Fruit fly (Drosophila melanogaster): ENCODE measurements around the gene cas.

The cas gene

DNA sequence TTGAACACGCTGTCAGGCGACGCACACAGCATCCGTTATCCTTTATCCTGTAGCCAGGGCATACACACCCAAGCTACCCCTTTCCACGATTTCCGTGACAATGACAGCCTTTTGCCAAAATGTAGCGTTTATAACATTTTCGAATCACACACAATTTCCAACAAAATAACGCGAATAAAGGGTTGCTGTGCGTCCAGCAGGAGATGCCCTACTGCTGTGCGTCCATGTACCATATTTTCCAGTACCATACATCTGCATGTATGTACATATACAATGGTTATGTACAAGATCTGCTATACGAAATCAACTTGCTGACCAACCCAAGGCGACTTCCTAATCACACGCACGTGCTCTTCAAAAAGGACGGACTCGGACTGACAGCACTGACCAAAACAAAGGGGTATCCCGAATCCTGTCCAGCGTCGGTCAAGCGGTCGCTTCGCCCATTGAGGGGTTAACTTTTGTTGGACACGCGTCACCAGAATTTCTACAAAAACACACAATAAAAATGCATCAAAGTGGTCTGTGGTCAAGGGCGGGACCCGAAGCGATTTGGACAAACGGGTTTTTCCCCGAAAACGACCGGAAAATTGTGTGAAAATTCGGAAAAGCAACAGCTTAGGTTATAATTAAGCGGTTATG is 11.2 kb upstream of the cas start:
- TF ChIP-seq CG16815 (GFP tag; optimal IDR thresholded peaks at IDR 0.05) (no peak), Aef1 (GFP tag; IDR thresholded peaks at IDR 0.05) (no peak), gsb-n (tag; optimal IDR thresholded peaks at IDR 0.05) (peak; percentile 41), Hey (tag; optimal IDR thresholded peaks at IDR 0.05) (peak; percentile 54), CG32772 (GFP tag; IDR thresholded peaks at IDR 0.05) (no peak), tll (GFP tag; optimal IDR thresholded peaks at IDR 0.05) (peak in 1 of 2 experiments; percentile 95), CG16779 (GFP tag; IDR thresholded peaks at IDR 0.05) (no peak), Oaz (GFP tag; IDR thresholded peaks at IDR 0.05) (0 out of 2 replicates have a peak, but pooled peaks have one; percentile 7), Mrtf (GFP tag; IDR thresholded peaks at IDR 0.05) (no peak), D (optimal IDR thresholded peaks at IDR 0.05) (peak; percentile 75), D (GFP tag; optimal IDR thresholded peaks at IDR 0.05) (no peak), Ets65A (GFP tag) (peak; percentile 78), CG14667 (GFP tag; IDR thresholded peaks at IDR 0.05) (no peak), tgo (GFP tag; IDR thresholded peaks at IDR 0.05) (no peak), sug (tag; optimal IDR thresholded peaks at IDR 0.05) (no peak), CG17568 (GFP tag; optimal IDR thresholded peaks at IDR 0.05) (no peak), CG6254 (GFP tag; optimal IDR thresholded peaks at IDR 0.05) (no peak), twi (tag; optimal IDR thresholded peaks at IDR 0.05) (peak; percentile 58), Kr (GFP tag; optimal IDR thresholded peaks at IDR 0.05) (peak; percentile 67)

DNA sequence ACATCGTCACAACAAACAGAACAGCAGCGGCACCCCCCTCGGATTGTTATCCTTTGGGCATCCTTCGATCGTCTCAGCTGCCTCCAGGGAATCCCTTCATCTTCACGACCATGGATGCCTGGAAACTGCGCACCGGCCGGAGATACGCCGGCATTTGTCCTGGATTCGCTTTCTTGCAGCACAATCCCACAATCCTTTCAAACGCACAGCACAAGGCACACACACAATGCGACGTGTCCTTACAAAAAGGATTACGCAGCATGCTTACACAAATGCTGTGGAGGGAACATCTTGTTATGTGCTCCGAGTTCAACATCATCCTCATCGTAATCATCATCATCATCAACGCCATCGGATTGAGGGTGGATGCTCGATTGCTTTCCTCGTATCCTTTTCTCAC is 6.5 kb upstream of the cas start:
- TF ChIP-seq pros (GFP tag; optimal IDR thresholded peaks at IDR 0.05): peak; percentile 57
- no peak for TF ChIP-seq Kr (GFP tag; optimal IDR thresholded peaks at IDR 0.05)
- no peak for TF ChIP-seq Fer3 (tag; optimal IDR thresholded peaks at IDR 0.05)
- TF ChIP-seq ewg (GFP tag; optimal IDR thresholded peaks at IDR 0.05): no peak
- no peak for TF ChIP-seq Poxn (GFP tag; IDR thresholded peaks at IDR 0.05)
- peak; percentile 50 for TF ChIP-seq oc (tag; optimal IDR thresholded peaks at IDR 0.05)
- no peak for TF ChIP-seq Dad (GFP tag; optimal IDR thresholded peaks at IDR 0.05)

DNA sequence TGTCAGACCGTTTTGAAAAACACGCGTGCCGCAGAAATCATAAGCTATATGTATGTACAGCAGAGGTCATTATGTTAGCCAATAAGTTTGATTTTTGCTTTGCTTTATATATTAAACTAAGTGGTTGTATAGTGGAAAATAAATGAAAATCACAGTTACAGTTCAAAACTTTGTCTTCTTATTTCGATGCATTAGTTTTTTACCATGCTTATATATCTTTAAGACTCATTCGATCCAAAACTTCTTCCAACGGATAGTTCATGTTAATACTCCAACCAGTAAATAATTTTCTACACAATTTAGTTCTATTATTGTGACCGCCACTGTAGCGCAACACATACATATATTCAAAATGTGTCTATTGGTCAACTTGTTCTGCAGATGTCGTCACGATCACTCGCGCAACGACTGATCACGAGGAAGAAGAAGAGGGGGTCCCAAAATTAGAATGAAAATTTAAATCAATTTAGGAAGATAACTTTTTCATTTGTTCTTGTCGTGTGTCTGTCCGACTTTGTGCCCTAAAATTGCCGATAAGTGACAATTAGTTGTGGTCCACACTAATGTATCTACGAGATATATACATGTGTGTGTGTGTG is 11.0 kb downstream of the cas start:
- TF ChIP-seq CG6854 (GFP tag; optimal IDR thresholded peaks at IDR 0.05) (no peak), Hand (GFP tag; optimal IDR thresholded peaks at IDR 0.05) (peak; percentile 37), CG18764 (GFP tag; optimal IDR thresholded peaks at IDR 0.05) (no peak), jing (GFP tag; optimal IDR thresholded peaks at IDR 0.05) (peak; percentile 40), chn (GFP tag; optimal IDR thresholded peaks at IDR 0.05) (no peak), CG33213 (GFP tag; optimal IDR thresholded peaks at IDR 0.05) (no peak), CG7839 (tag; optimal IDR thresholded peaks at IDR 0.05) (peak; percentile 74), BtbVII (GFP tag; optimal IDR thresholded peaks at IDR 0.05) (peak; percentile 46), fd102C (GFP tag; optimal IDR thresholded peaks at IDR 0.05) (no peak), crp (GFP tag; optimal IDR thresholded peaks at IDR 0.05) (no peak), mld (GFP tag; IDR thresholded peaks at IDR 0.05; ENCODE audit: partially characterized antibody) (no peak), seq (GFP tag; IDR thresholded peaks at IDR 0.05) (no peak), CG8089 (GFP tag; optimal IDR thresholded peaks at IDR 0.05) (peak; percentile 25), CG14014 (GFP tag; IDR thresholded peaks at IDR 0.05) (0 out of 2 replicates have a peak, but pooled peaks have one; percentile 10), pb (GFP tag; optimal IDR thresholded peaks at IDR 0.05) (no peak), Fer1 (GFP tag; optimal IDR thresholded peaks at IDR 0.05) (no peak), Mes4 (GFP tag; optimal IDR thresholded peaks at IDR 0.05) (no peak), CG2199 (GFP tag; IDR thresholded peaks at IDR 0.05) (no peak), CG8944 (GFP tag; optimal IDR thresholded peaks at IDR 0.05) (no peak), CG13123 (GFP tag; optimal IDR thresholded peaks at IDR 0.05) (no peak), yki (optimal IDR thresholded peaks at IDR 0.05) (no peak), CG10147 (GFP tag; optimal IDR thresholded peaks at IDR 0.05) (peak; percentile 72), aop (GFP tag; IDR thresholded peaks at IDR 0.05) (no peak), CG2712 (tag; optimal IDR thresholded peaks at IDR 0.05) (peak; percentile 86)

Data from whole organism, embryonic.